Worm (Caenorhabditis elegans): Measurements from ENCODE around the gene K08H10.10.
"Not testable (repeated sequence)": the region's sequence is repeated elsewhere in the genome, so short reads cannot be mapped to it uniquely, and the experiment has no call there.

The K08H10.10 gene

DNA sequence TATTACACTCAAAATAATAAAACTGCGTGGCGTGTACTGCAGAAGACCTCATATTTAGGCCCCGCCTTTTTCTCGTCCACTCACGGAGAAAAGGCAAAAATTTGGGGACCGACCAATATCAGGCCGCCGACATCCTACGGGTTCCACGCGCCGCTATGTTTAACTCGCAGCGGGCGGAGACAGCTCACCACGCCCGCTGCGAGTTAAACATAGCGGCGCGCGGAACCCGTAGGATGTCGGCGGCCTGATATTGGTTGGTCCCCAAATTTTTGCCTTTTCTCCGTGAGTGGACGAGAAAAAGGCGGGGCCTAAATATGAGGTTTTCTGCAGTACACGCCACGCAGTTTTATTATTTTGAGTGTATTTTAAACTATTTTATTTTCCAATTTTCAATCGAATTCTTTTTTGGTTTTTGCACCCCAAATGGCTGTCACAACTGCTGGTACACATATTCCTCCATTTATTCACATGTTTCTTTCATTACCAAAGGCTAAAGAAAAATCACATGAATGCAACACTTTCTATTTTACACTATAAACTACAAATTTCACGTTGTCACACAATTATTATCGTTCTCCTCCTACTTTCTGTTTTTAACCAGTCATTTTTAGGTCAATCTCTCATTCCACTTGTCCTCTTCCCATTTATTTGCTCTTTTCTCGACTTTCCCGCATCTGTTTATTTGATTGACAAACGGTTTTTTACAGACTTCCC is 3.3 kb downstream of the K08H10.10 start, which contains the start of gene uda-1:
Gene uda-1 (plus strand): TSS at position 708 of the 714 bp plus-strand sequence.
- not testable (repeated sequence) for TF ChIP-seq odd-2 (tag; optimal IDR thresholded peaks at IDR 0.05); unc-3 (GFP tag; conservative IDR thresholded peaks at IDR 0.05); unc-3 (tag; optimal IDR thresholded peaks at IDR 0.05); ceh-22 (tag; optimal IDR thresholded peaks at IDR 0.05)

- TF ChIP-seq hlh-6 (tag; optimal IDR thresholded peaks at IDR 0.05) (no peak), ceh-30 (tag; optimal IDR thresholded peaks at IDR 0.05) (no peak), nhr-11 (tag; optimal IDR thresholded peaks at IDR 0.05) (no peak), ahr-1 (tag; optimal IDR thresholded peaks at IDR 0.05) (no peak), odd-2 (tag; optimal IDR thresholded peaks at IDR 0.05) (no peak), ceh-19 (GFP tag; optimal IDR thresholded peaks at IDR 0.05) (no peak), ceh-31 (tag; optimal IDR thresholded peaks at IDR 0.05) (no peak), tbx-7 (tag; optimal IDR thresholded peaks at IDR 0.05) (no peak), nfya-1 (tag; optimal IDR thresholded peaks at IDR 0.05) (no peak), F13H6.1 (tag; optimal IDR thresholded peaks at IDR 0.05) (no peak), unc-3 (GFP tag; conservative IDR thresholded peaks at IDR 0.05) (no peak), unc-3 (tag; optimal IDR thresholded peaks at IDR 0.05) (no peak), ceh-2 (tag; optimal IDR thresholded peaks at IDR 0.05) (no peak), sdc-2 (tag; optimal IDR thresholded peaks at IDR 0.05) (no peak), madf-2 (tag; optimal IDR thresholded peaks at IDR 0.05) (no peak), ceh-48 (tag; optimal IDR thresholded peaks at IDR 0.05) (no peak), zip-5 (tag; optimal IDR thresholded peaks at IDR 0.05) (no peak), lin-11 (tag; optimal IDR thresholded peaks at IDR 0.05) (no peak), fkh-10 (GFP tag; optimal IDR thresholded peaks at IDR 0.05) (no peak)
Measured at ce11 chrV:10006374-10006773, 5.5 kb downstream of the K08H10.10 start.

ce11 chrV:10007484-10007883 is 6.6 kb downstream of the K08H10.10 start:
- TF ChIP-seq pax-1 (tag; optimal IDR thresholded peaks at IDR 0.05) (no peak), ceh-9 (tag; optimal IDR thresholded peaks at IDR 0.05) (no peak), mec-3 (tag; optimal IDR thresholded peaks at IDR 0.05; ENCODE audit: borderline replicate concordance) (no peak), ceh-34 (tag; optimal IDR thresholded peaks at IDR 0.05) (no peak), che-1 (tag; optimal IDR thresholded peaks at IDR 0.05) (no peak), ref-2 (tag; optimal IDR thresholded peaks at IDR 0.05) (no peak), hlh-15 (tag; optimal IDR thresholded peaks at IDR 0.05) (no peak), unc-55 (GFP tag; optimal IDR thresholded peaks at IDR 0.05) (no peak), ceh-6 (GFP tag; optimal IDR thresholded peaks at IDR 0.05) (no peak), pat-9 (tag; optimal IDR thresholded peaks at IDR 0.05) (no peak), odd-2 (tag; optimal IDR thresholded peaks at IDR 0.05) (no peak), ama-1 (optimal IDR thresholded peaks at IDR 0.05) (no peak), fkh-6 (tag; optimal IDR thresholded peaks at IDR 0.05) (no peak), elt-2 (tag; optimal IDR thresholded peaks at IDR 0.05) (no peak), ets-4 (tag; optimal IDR thresholded peaks at IDR 0.05) (no peak), pha-4 (tag; optimal IDR thresholded peaks at IDR 0.05) (no peak), pros-1 (tag; optimal IDR thresholded peaks at IDR 0.05) (no peak), C08G9.2 (tag; optimal IDR thresholded peaks at IDR 0.05) (no peak), ceh-14 (tag; optimal IDR thresholded peaks at IDR 0.05) (no peak)

- no peak for TF ChIP-seq pax-1 (tag; optimal IDR thresholded peaks at IDR 0.05)
- no peak for TF ChIP-seq K09A11.1 (tag; optimal IDR thresholded peaks at IDR 0.05; ENCODE audit: insufficient read depth)
- TF ChIP-seq fkh-10 (GFP tag; optimal IDR thresholded peaks at IDR 0.05): no peak
- TF ChIP-seq ceh-18 (tag; optimal IDR thresholded peaks at IDR 0.05): no peak
- TF ChIP-seq unc-42 (tag; optimal IDR thresholded peaks at IDR 0.05): no peak
Measured at ce11 chrV:10011623-10012022, 10.8 kb downstream of the K08H10.10 start, which contains the start of gene lea-1. Gene lea-1, plus strand, starts transcription at chrV:10011923.

Measured in whole organism, late embryonic.